Fruit fly (Drosophila melanogaster) whole organism, pupa: Measurements from ENCODE around the gene Aos1.

ENCODE experiments used
- CG10348 ChIP-seq: fragments of 200-800 bp; sonication (Bioruptor generic); IDR thresholded peaks from 2 replicates; pipeline ENCODE4 v1.3.6; 2022; ENCODE audit warnings: missing biosample characterization, missing genetic modification characterization
- CG12605 ChIP-seq: fragments of 200-800 bp; sonication (Bioruptor generic); IDR thresholded peaks from 2 replicates; pipeline ENCODE4 v1.3.6; 2022; ENCODE audit warnings: missing biosample characterization, missing genetic modification characterization
- CG13204 ChIP-seq: fragments of 200-800 bp; sonication (Bioruptor generic); optimal IDR thresholded peaks from 2 replicates; lab custom pipeline; 2018; ENCODE audit warnings: missing biosample characterization, mild to moderate bottlenecking, missing genetic modification characterization, moderate library complexity
- CG14655 ChIP-seq: fragments of 200-800 bp; sonication (Bioruptor generic); optimal IDR thresholded peaks from 3 replicates; lab custom pipeline; 2017; ENCODE audit warnings: mild to moderate bottlenecking, missing biosample characterization, missing genetic modification reagents, missing genetic modification characterization
- CG15710 ChIP-seq: fragments of 200-800 bp; sonication (Bioruptor generic); optimal IDR thresholded peaks from 2 replicates; lab custom pipeline; 2018; ENCODE audit warnings: missing biosample characterization, mild to moderate bottlenecking, missing genetic modification characterization, moderate library complexity
- CG17806 ChIP-seq: fragments of 200-800 bp; sonication (Bioruptor generic); optimal IDR thresholded peaks from 2 replicates; lab custom pipeline; 2018; ENCODE audit warnings: missing biosample characterization, mild to moderate bottlenecking, missing genetic modification characterization, moderate library complexity
- CG32121 ChIP-seq: fragments of 200-800 bp; sonication (Bioruptor generic); IDR thresholded peaks from 2 replicates; pipeline ENCODE4 v1.3.6; 2022; ENCODE audit warnings: missing biosample characterization, missing genetic modification characterization
- CG34367 ChIP-seq: fragments of 200-800 bp; sonication (Bioruptor generic); optimal IDR thresholded peaks from 2 replicates; lab custom pipeline; 2018; ENCODE audit warnings: missing biosample characterization, mild to moderate bottlenecking, missing genetic modification characterization
- CG4496 ChIP-seq: fragments of 200-800 bp; sonication (Bioruptor generic); IDR thresholded peaks from 3 replicates; pipeline ENCODE4 v1.3.6; 2022; ENCODE audit warnings: missing biosample characterization, missing genetic modification characterization
- CG8159 ChIP-seq: fragments of 200-800 bp; sonication (Bioruptor generic); optimal IDR thresholded peaks from 3 replicates; lab custom pipeline; 2018; ENCODE audit warnings: missing biosample characterization, mild to moderate bottlenecking, missing genetic modification characterization, moderate library complexity
- CG8301 ChIP-seq: fragments of 200-800 bp; sonication (Bioruptor generic); optimal IDR thresholded peaks from 2 replicates; lab custom pipeline; 2018; ENCODE audit warnings: missing biosample characterization, mild to moderate bottlenecking, missing genetic modification characterization
- CG9948 ChIP-seq: fragments of 200-800 bp; sonication (Bioruptor generic); optimal IDR thresholded peaks from 2 replicates; lab custom pipeline; 2018; ENCODE audit warnings: missing biosample characterization, mild to moderate bottlenecking, missing genetic modification characterization, moderate library complexity
- D1 ChIP-seq: fragments of 200-800 bp; sonication (Bioruptor generic); optimal IDR thresholded peaks from 2 replicates; lab custom pipeline; 2018; ENCODE audit warnings: missing biosample characterization, mild to moderate bottlenecking, missing genetic modification characterization, moderate library complexity
- EcR ChIP-seq: fragments of 200-800 bp; sonication (Bioruptor generic); optimal IDR thresholded peaks from 3 replicates; lab custom pipeline; 2019; ENCODE audit warnings: missing biosample characterization, missing genetic modification characterization, mild to moderate bottlenecking, moderate library complexity, missing genetic modification reagents
- Ets98B ChIP-seq: fragments of 200-800 bp; sonication (Bioruptor generic); IDR thresholded peaks from 2 replicates; pipeline ENCODE4 v1.3.6; 2022; ENCODE audit warnings: missing biosample characterization, missing genetic modification characterization
- Pif1A ChIP-seq: fragments of 200-800 bp; sonication (Bioruptor generic); optimal IDR thresholded peaks from 3 replicates; lab custom pipeline; 2016; ENCODE audit warnings: missing biosample characterization, missing genetic modification characterization
- Snoo ChIP-seq: fragments of 200-800 bp; sonication (Bioruptor generic); optimal IDR thresholded peaks from 3 replicates; lab custom pipeline; 2017; ENCODE audit warnings: missing biosample characterization, mild to moderate bottlenecking, missing genetic modification characterization, inconsistent platforms
- fd96Ca ChIP-seq: fragments of 200-800 bp; sonication (Bioruptor generic); IDR thresholded peaks from 3 replicates; pipeline ENCODE4 v1.3.6; 2022; ENCODE audit warnings: missing biosample characterization, missing genetic modification characterization
- gl ChIP-seq: fragments of 200-800 bp; sonication (Bioruptor generic); optimal IDR thresholded peaks from 2 replicates; lab custom pipeline; 2018; ENCODE audit warnings: missing biosample characterization, mild to moderate bottlenecking, missing genetic modification characterization
- rn ChIP-seq: fragments of 200-800 bp; sonication (Bioruptor generic); IDR thresholded peaks from 2 replicates; pipeline ENCODE4 v1.3.6; 2022; ENCODE audit warnings: missing biosample characterization, missing genetic modification characterization

The Aos1 gene

dm6 chr3R:12401672-12402296, 31.8 kb downstream of the Aos1 start, which contains the start of gene DNAlig3:
DNAlig3 (minus strand) TSS chr3R:12401839.
- TF ChIP-seq CG12605 (peak; percentile 35; the same call in 1 of the 2 replicates), CG13204 (GFP tag; lab: Kevin White, UChicago) (no peak)

- TF ChIP-seq Snoo (no peak), CG15710 (tag; lab: Kevin White, UChicago) (no peak), CG8301 (tag; lab: Kevin White, UChicago) (no peak), CG14655 (GFP tag; lab: Kevin White, UChicago) (no peak), Ets98B (GFP tag; lab: Robert Waterston, UW) (no peak), CG4496 (GFP tag; lab: Robert Waterston, UW) (no peak)
Measured at dm6 chr3R:12398620-12399247, 34.9 kb downstream of the Aos1 start, which contains the start of gene Cyp9f3. Cyp9f3 (minus strand) TSS chr3R:12398929.

- TF ChIP-seq fd96Ca (GFP tag; lab: Robert Waterston, UW), result no peak
- TF ChIP-seq rn (GFP tag; lab: Robert Waterston, UW), result no peak
- TF ChIP-seq Snoo, result no peak
- TF ChIP-seq CG17806, result no peak
- no peak for TF ChIP-seq CG10348
- no peak for TF ChIP-seq CG8301 (tag; lab: Kevin White, UChicago)
- no peak for TF ChIP-seq CG34367 (tag; lab: Kevin White, UChicago)
- TF ChIP-seq CG14655 (GFP tag; lab: Kevin White, UChicago), result no peak
- no peak for TF ChIP-seq CG12605
- no peak for TF ChIP-seq CG4496 (GFP tag; lab: Robert Waterston, UW)
Measured at dm6 chr3R:12398054-12398453, 35.6 kb downstream of the Aos1 start.

dm6 chr3R:12395880-12396279, 37.7 kb downstream of the Aos1 start, which contains the start of the genes CG10096 and CG10097:
CG10096 (minus strand) TSS chr3R:12395980.
CG10097 (minus strand) TSS chr3R:12395980.
- TF ChIP-seq rn (GFP tag; lab: Robert Waterston, UW) (no peak), EcR (GFP tag; lab: Kevin White, UChicago) (no peak), CG15710 (tag; lab: Kevin White, UChicago) (no peak), CG13204 (GFP tag; lab: Kevin White, UChicago) (no peak), CG8159 (tag; lab: Kevin White, UChicago) (no peak), fd96Ca (GFP tag; lab: Robert Waterston, UW) (no peak), gl (tag; lab: Kevin White, UChicago) (no peak), D1 (tag; lab: Kevin White, UChicago) (no peak), Ets98B (GFP tag; lab: Robert Waterston, UW) (no peak), CG4496 (GFP tag; lab: Robert Waterston, UW) (no peak), CG17806 (no peak), CG8301 (tag; lab: Kevin White, UChicago) (no peak), CG32121 (no peak)

dm6 chr3R:12386965-12387364, 46.7 kb downstream of the Aos1 start, which contains the start of gene CG33098:
CG33098 (plus strand) TSS chr3R:12387188.
- TF ChIP-seq CG12605, result no peak
- no peak for TF ChIP-seq CG14655 (GFP tag; lab: Kevin White, UChicago)
- TF ChIP-seq Pif1A (GFP tag; lab: Kevin White, UChicago), result no peak
- no peak for TF ChIP-seq EcR (GFP tag; lab: Kevin White, UChicago)
- TF ChIP-seq CG13204 (GFP tag; lab: Kevin White, UChicago), result no peak
- no peak for TF ChIP-seq CG17806
- TF ChIP-seq CG15710 (tag; lab: Kevin White, UChicago), result no peak
- no peak for TF ChIP-seq Snoo
- TF ChIP-seq rn (GFP tag; lab: Robert Waterston, UW), result no peak
- no peak for TF ChIP-seq fd96Ca (GFP tag; lab: Robert Waterston, UW)
- no peak for TF ChIP-seq CG32121
- no peak for TF ChIP-seq gl (tag; lab: Kevin White, UChicago)
- no peak for TF ChIP-seq CG10348
- TF ChIP-seq Ets98B (GFP tag; lab: Robert Waterston, UW), result no peak
- no peak for TF ChIP-seq CG8301 (tag; lab: Kevin White, UChicago)
- TF ChIP-seq CG34367 (tag; lab: Kevin White, UChicago), result no peak
- no peak for TF ChIP-seq CG8159 (tag; lab: Kevin White, UChicago)
- TF ChIP-seq D1 (tag; lab: Kevin White, UChicago), result no peak
- no peak for TF ChIP-seq CG9948 (tag; lab: Kevin White, UChicago)
- TF ChIP-seq, all 21 proteins: peak for 0

DNA sequence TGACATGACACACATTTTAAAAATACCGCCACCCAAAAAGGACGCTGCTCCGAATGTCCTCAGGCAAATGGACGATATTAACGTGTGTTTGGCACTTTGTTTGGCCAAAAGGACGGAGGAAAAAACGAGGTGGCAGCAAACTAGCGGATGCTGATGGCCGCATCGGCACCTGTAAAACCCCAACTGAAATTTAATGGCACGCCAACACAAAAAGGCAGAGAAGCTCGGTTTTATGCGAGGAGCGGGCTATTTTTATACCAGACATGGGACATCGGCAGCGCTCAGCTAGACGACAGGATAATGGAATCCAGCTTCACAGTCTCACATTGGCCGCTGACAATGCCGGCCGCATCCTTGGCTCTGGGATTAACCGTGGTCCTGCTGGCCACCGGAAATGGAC, 47.7 kb downstream of the Aos1 start, which contains the start of gene Sol1:
Gene Sol1 (plus strand): TSS at position 301 of the 400 bp plus-strand sequence.
- TF ChIP-seq CG8301 (tag; lab: Kevin White, UChicago), result no peak
- no peak for TF ChIP-seq CG9948 (tag; lab: Kevin White, UChicago)

- TF ChIP-seq CG4496 (GFP tag; lab: Robert Waterston, UW), result peak; percentile 84
- peak; percentile 12; the same call in 1 of the 2 replicates for TF ChIP-seq Ets98B (GFP tag; lab: Robert Waterston, UW)
- no peak for TF ChIP-seq CG15710 (tag; lab: Kevin White, UChicago)
Measured at dm6 chr3R:12384274-12384673, 49.3 kb downstream of the Aos1 start.
